Worm (Caenorhabditis elegans): ENCODE results near the gene nlp-59.

DNA sequence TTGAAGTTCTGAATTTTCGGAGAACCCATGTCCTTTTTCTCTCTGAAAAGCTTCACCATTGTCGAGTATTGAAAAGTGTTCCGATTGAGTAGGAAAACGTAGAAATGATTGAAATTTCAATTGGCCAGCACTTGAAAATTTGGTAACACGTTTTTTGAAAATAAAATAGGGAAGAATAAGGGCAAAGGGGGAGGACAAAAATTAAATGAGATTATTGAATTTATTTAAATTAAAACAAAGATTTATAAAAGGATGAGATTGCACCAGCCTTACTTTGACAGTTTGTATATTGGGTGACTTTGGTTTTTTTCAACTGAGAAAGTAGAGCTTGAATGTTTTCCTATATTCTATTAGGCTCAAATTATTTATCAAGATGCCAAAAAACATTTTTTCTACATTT is 42.9 kb downstream of the nlp-59 start, which contains the start of gene obr-2:
- TF ChIP-seq pax-3 (tag; optimal IDR thresholded peaks at IDR 0.05) = no peak
- TF ChIP-seq ama-1 (optimal IDR thresholded peaks at IDR 0.05) = no peak
- TF ChIP-seq Y116A8C.19 (tag; optimal IDR thresholded peaks at IDR 0.05; ENCODE audit: borderline replicate concordance) = no peak

All from whole organism, L1 larva.